Fruit fly (Drosophila melanogaster): ENCODE measurements around the gene Apl.

DNA sequence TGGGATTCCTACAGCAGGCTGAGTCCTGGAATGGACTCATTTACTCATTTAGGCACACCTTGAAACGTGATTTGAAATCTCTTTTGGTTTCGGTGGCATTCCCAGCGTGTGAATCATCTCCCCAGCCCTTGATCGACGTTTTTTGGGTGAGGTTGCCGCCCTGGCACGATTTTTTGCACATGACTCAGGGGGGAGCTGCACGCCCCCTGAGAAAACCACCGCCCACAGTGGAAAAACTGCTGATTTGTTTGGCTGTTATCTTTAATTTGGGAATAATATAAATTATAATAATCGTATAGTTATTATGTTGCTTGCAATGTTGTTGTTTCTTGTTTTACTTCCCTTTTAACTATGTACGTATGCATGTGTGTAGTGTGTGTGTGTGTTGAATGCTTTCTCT, 18.0 kb downstream of the Apl start:
- TF ChIP-seq CG14655 (GFP tag; optimal IDR thresholded peaks at IDR 0.05) = no peak
- TF ChIP-seq CG10348 (GFP tag; IDR thresholded peaks at IDR 0.05) = no peak
- TF ChIP-seq CG9948 (tag; optimal IDR thresholded peaks at IDR 0.05) = no peak
- no peak for TF ChIP-seq CG17806 (tag; optimal IDR thresholded peaks at IDR 0.05)
- no peak for TF ChIP-seq Ets98B (GFP tag; IDR thresholded peaks at IDR 0.05)
- no peak for TF ChIP-seq Snoo (tag; optimal IDR thresholded peaks at IDR 0.05)

Data from whole organism, pupa.